Worm (Caenorhabditis elegans) whole organism, L2 larva: Measurements from ENCODE around the gene slc-25A29.

Experiments used
- C34F6.9 ChIP-seq: fragments of 150-350 bp; optimal IDR thresholded peaks from 2 replicates; lab custom pipeline; 2014; ENCODE audit warnings: missing biosample characterization, missing genetic modification characterization
- F13H6.1 ChIP-seq: sonication (generic microtip); optimal IDR thresholded peaks from 2 replicates; lab custom pipeline; 2016; ENCODE audit warnings: missing genetic modification characterization, missing compliant biosample characterization
- Y55F3AM.14 ChIP-seq: fragments of 200-800 bp; sonication (Bioruptor generic); optimal IDR thresholded peaks from 2 replicates; lab custom pipeline; 2018; ENCODE audit warnings: mild to moderate bottlenecking, missing genetic modification characterization, missing compliant biosample characterization
- alr-1 ChIP-seq: fragments of 150-350 bp; optimal IDR thresholded peaks from 2 replicates; lab custom pipeline; 2014; ENCODE audit warnings: missing biosample characterization, missing genetic modification characterization
- aly-2 ChIP-seq: fragments of 150-350 bp; optimal IDR thresholded peaks from 2 replicates; lab custom pipeline; 2014; ENCODE audit warnings: missing biosample characterization, missing genetic modification characterization
- ama-1 ChIP-seq: fragments of 150-350 bp; optimal IDR thresholded peaks from 2 replicates; lab custom pipeline; 2018; ENCODE audit warnings: inconsistent platforms
- blmp-1 ChIP-seq: sonication (generic microtip); optimal IDR thresholded peaks from 2 replicates; lab custom pipeline; 2017; ENCODE audit warnings: missing genetic modification characterization, mild to moderate bottlenecking, missing compliant biosample characterization, antibody characterized with exemption, moderate library complexity; ENCODE audit not compliant: insufficient read depth
- ceh-16 ChIP-seq: fragments of 150-350 bp; optimal IDR thresholded peaks from 2 replicates; lab custom pipeline; 2014; ENCODE audit warnings: missing biosample characterization, missing genetic modification characterization
- crh-2 ChIP-seq: sonication (generic microtip); optimal IDR thresholded peaks from 2 replicates; lab custom pipeline; 2017; ENCODE audit warnings: missing biosample characterization, missing genetic modification characterization
- dmd-4 ChIP-seq: sonication (generic microtip); optimal IDR thresholded peaks from 2 replicates; lab custom pipeline; 2017; ENCODE audit warnings: missing biosample characterization, missing genetic modification characterization
- egl-27 ChIP-seq: sonication (generic microtip); optimal IDR thresholded peaks from 3 replicates; lab custom pipeline; 2017; ENCODE audit warnings: missing biosample characterization, missing genetic modification reagents, missing genetic modification characterization
- elt-1 ChIP-seq: fragments of 150-350 bp; optimal IDR thresholded peaks from 2 replicates; lab custom pipeline; 2014; ENCODE audit warnings: missing biosample characterization, missing genetic modification characterization
- elt-3 ChIP-seq: sonication (generic microtip); optimal IDR thresholded peaks from 2 replicates; lab custom pipeline; 2017; ENCODE audit warnings: missing biosample characterization, missing genetic modification characterization
- fos-1 ChIP-seq: fragments of 150-350 bp; optimal IDR thresholded peaks from 2 replicates; lab custom pipeline; 2014; ENCODE audit warnings: missing biosample characterization, missing genetic modification characterization
- gmeb-1 ChIP-seq: fragments of 150-350 bp; optimal IDR thresholded peaks from 2 replicates; lab custom pipeline; 2014; ENCODE audit warnings: missing biosample characterization, missing genetic modification characterization
- lin-11 ChIP-seq: fragments of 150-350 bp; sonication (generic microtip); optimal IDR thresholded peaks from 2 replicates; lab custom pipeline; 2014; ENCODE audit warnings: missing biosample characterization, missing genetic modification characterization, inconsistent platforms, mixed read lengths
- lin-13 ChIP-seq: fragments of 150-350 bp; optimal IDR thresholded peaks from 2 replicates; lab custom pipeline; 2014; ENCODE audit warnings: missing biosample characterization, missing genetic modification reagents, missing genetic modification characterization
- lin-39 ChIP-seq: fragments of 150-350 bp; optimal IDR thresholded peaks from 2 replicates; lab custom pipeline; 2014; ENCODE audit warnings: missing biosample characterization, missing genetic modification reagents, missing genetic modification characterization
- lsy-2 ChIP-seq, 2 experiments: fragments of 150-350 bp in 1 of 2; sonication (generic microtip) in 1 of 2; optimal IDR thresholded peaks; 2 replicates each; lab custom pipeline; 2014 to 2017; ENCODE audit warnings: missing biosample characterization in 2 of 2, missing genetic modification characterization in 2 of 2
- mab-5 ChIP-seq: fragments of 150-350 bp; optimal IDR thresholded peaks from 2 replicates; lab custom pipeline; 2014; ENCODE audit warnings: missing biosample characterization, missing genetic modification characterization
- mdl-1 ChIP-seq, 2 experiments: fragments of 150-350 bp in 1 of 2; sonication (generic microtip) in 1 of 2; optimal IDR thresholded peaks; 2 replicates each; lab custom pipeline; 2017; ENCODE audit warnings: missing biosample characterization in 2 of 2, missing genetic modification characterization in 2 of 2
- nhr-10 ChIP-seq: sonication (generic microtip); optimal IDR thresholded peaks from 2 replicates; lab custom pipeline; 2017; ENCODE audit warnings: missing biosample characterization, missing genetic modification characterization
- nhr-11 ChIP-seq: fragments of 150-350 bp; optimal IDR thresholded peaks from 2 replicates; lab custom pipeline; 2014; ENCODE audit warnings: missing biosample characterization, missing genetic modification characterization
- nhr-12 ChIP-seq: fragments of 150-350 bp; optimal IDR thresholded peaks from 2 replicates; lab custom pipeline; 2014; ENCODE audit warnings: missing biosample characterization, missing genetic modification characterization
- nhr-129 ChIP-seq: fragments of 150-350 bp; optimal IDR thresholded peaks from 2 replicates; lab custom pipeline; 2014; ENCODE audit warnings: missing biosample characterization, missing genetic modification characterization
- nhr-21 ChIP-seq: fragments of 150-350 bp; optimal IDR thresholded peaks from 2 replicates; lab custom pipeline; 2014; ENCODE audit warnings: missing biosample characterization, missing genetic modification characterization
- nhr-23 ChIP-seq: fragments of 150-350 bp; optimal IDR thresholded peaks from 2 replicates; lab custom pipeline; 2014; ENCODE audit warnings: missing biosample characterization, missing genetic modification reagents, missing genetic modification characterization
- nhr-237 ChIP-seq: fragments of 150-350 bp; optimal IDR thresholded peaks from 2 replicates; lab custom pipeline; 2014; ENCODE audit warnings: missing biosample characterization, missing genetic modification characterization
- nhr-25 ChIP-seq: fragments of 150-350 bp; sonication (generic microtip); optimal IDR thresholded peaks from 3 replicates; lab custom pipeline; 2014; ENCODE audit warnings: missing biosample characterization, missing genetic modification characterization
- nhr-6 ChIP-seq: fragments of 150-350 bp; optimal IDR thresholded peaks from 2 replicates; lab custom pipeline; 2014; ENCODE audit warnings: missing biosample characterization, missing genetic modification characterization
- nhr-77 ChIP-seq: fragments of 150-350 bp; optimal IDR thresholded peaks from 2 replicates; lab custom pipeline; 2014; ENCODE audit warnings: missing biosample characterization, missing genetic modification characterization
- peb-1 ChIP-seq: fragments of 150-350 bp; optimal IDR thresholded peaks from 2 replicates; lab custom pipeline; 2014; ENCODE audit warnings: missing biosample characterization, missing genetic modification characterization
- sem-4 ChIP-seq: fragments of 150-350 bp; optimal IDR thresholded peaks from 2 replicates; lab custom pipeline; 2014; ENCODE audit warnings: missing biosample characterization, missing genetic modification reagents, missing genetic modification characterization
- skn-1 ChIP-seq: sonication (generic microtip); optimal IDR thresholded peaks from 2 replicates; lab custom pipeline; 2017; ENCODE audit warnings: missing biosample characterization, missing genetic modification characterization
- sma-3 ChIP-seq: sonication (generic microtip); optimal IDR thresholded peaks from 2 replicates; lab custom pipeline; 2016; ENCODE audit warnings: missing genetic modification reagents, missing genetic modification characterization, missing compliant biosample characterization
- sma-9 ChIP-seq, 2 experiments: fragments of 150-350 bp in 1 of 2; sonication (generic microtip) in 1 of 2; optimal IDR thresholded peaks; 2 replicates each; lab custom pipeline; 2014 to 2016; ENCODE audit warnings: missing genetic modification characterization in 2 of 2, mild to moderate bottlenecking in 1 of 2, missing biosample characterization in 1 of 2, missing compliant biosample characterization in 1 of 2, missing genetic modification reagents in 1 of 2, moderate library complexity in 1 of 2
- snpc-4 ChIP-seq: fragments of 150-350 bp; optimal IDR thresholded peaks from 2 replicates; lab custom pipeline; 2014; ENCODE audit warnings: missing biosample characterization, missing genetic modification characterization
- unc-39 ChIP-seq: fragments of 150-350 bp; optimal IDR thresholded peaks from 2 replicates; lab custom pipeline; 2014; ENCODE audit warnings: missing biosample characterization, missing genetic modification characterization
- unc-55 ChIP-seq: fragments of 150-350 bp; sonication (generic microtip); optimal IDR thresholded peaks from 3 replicates; lab custom pipeline; 2014; ENCODE audit warnings: missing biosample characterization, missing genetic modification reagents, missing genetic modification characterization
- zag-1 ChIP-seq: fragments of 150-350 bp; optimal IDR thresholded peaks from 2 replicates; lab custom pipeline; 2014; ENCODE audit warnings: missing biosample characterization, missing genetic modification characterization
- ztf-1 ChIP-seq: fragments of 200-800 bp; sonication (Bioruptor generic); conservative IDR thresholded peaks from 2 replicates; pipeline ENCODE4 v1.3.6; 2022; ENCODE audit warnings: missing genetic modification characterization, missing compliant biosample characterization
- ztf-11 ChIP-seq: sonication (generic microtip); optimal IDR thresholded peaks from 2 replicates; lab custom pipeline; 2017; ENCODE audit warnings: missing biosample characterization, missing genetic modification characterization
- ztf-4 ChIP-seq: fragments of 150-350 bp; optimal IDR thresholded peaks from 2 replicates; lab custom pipeline; 2014; ENCODE audit warnings: missing biosample characterization, missing genetic modification characterization

slc-25A29 gene

DNA sequence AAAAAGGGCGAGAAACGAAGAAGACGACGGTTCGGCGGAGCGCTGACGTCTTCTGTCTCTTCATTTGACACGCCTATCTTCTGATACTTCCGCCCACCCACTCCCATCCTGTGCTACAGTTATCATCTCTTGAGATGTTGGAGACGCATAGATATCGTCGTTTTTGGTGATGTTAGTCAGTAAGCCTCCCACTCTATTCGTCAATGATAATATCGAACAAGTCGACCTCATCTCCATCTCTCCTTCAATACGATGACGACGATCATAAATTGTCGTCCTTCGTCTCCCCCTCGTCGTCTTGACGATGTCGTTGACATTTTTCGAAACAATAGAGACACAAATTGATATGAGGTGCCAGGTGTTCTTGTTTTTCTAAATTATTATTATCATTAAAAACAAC, at the start of gene slc-25A29:
slc-25A29 (minus strand) TSS at position 45 of the 400 bp plus-strand sequence.
- TF ChIP-seq nhr-21 (tag; lab: Kevin White, UChicago) (peak; percentile 8), fos-1 (tag; lab: Kevin White, UChicago) (peak; percentile 4), blmp-1 (tag; lab: Kevin White, UChicago) (no peak), lin-13 (GFP tag; lab: Kevin White, UChicago) (no peak), nhr-11 (tag; lab: Kevin White, UChicago) (no peak), skn-1 (tag; lab: Kevin White, UChicago) (no peak), nhr-6 (tag; lab: Kevin White, UChicago) (no peak), gmeb-1 (tag; lab: Kevin White, UChicago) (no peak), egl-27 (tag; lab: Kevin White, UChicago) (no peak), sma-9 (GFP tag; optimal IDR thresholded peaks at IDR 0.05; lab: Kevin White, UChicago) (peak; percentile 32), sma-9 (tag; optimal IDR thresholded peaks at IDR 0.05; lab: Kevin White, UChicago) (no peak)

DNA sequence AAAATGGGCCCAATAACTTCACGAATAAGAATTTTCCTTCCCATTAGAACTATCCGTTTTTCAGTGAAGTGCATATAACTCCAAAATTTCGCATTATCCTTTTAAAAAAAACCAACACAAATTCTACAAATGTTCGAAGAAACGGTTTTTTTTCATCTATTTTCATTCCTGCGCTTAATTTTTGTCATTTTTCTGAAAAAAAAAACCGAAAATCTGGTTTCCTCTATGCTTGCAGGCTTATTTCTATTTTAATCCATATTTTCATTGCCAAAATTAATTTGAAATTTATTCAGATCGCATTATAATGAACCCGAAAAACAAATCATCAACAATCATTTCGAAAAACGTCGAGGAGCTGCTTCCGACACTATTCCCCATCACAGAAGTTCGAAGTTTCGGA, 40.7 kb upstream of the slc-25A29 start, which contains the start of gene set-5:
set-5 (plus strand) TSS at position 301 of the 400 bp plus-strand sequence.
- no peak for TF ChIP-seq lsy-2 (tag; optimal IDR thresholded peaks at IDR 0.05; lab: Kevin White, UChicago)
- no peak for TF ChIP-seq alr-1 (tag; lab: Kevin White, UChicago)
- TF ChIP-seq nhr-21 (tag; lab: Kevin White, UChicago), result no peak
- TF ChIP-seq egl-27 (tag; lab: Kevin White, UChicago), result no peak
- no peak for TF ChIP-seq ztf-4
- no peak for TF ChIP-seq nhr-237 (tag; lab: Kevin White, UChicago)
- no peak for TF ChIP-seq unc-55 (GFP tag; lab: Kevin White, UChicago)
- no peak for TF ChIP-seq aly-2 (tag; lab: Kevin White, UChicago)
- TF ChIP-seq unc-39, result no peak
- no peak for TF ChIP-seq dmd-4
- no peak for TF ChIP-seq nhr-23 (tag; lab: Kevin White, UChicago)

DNA sequence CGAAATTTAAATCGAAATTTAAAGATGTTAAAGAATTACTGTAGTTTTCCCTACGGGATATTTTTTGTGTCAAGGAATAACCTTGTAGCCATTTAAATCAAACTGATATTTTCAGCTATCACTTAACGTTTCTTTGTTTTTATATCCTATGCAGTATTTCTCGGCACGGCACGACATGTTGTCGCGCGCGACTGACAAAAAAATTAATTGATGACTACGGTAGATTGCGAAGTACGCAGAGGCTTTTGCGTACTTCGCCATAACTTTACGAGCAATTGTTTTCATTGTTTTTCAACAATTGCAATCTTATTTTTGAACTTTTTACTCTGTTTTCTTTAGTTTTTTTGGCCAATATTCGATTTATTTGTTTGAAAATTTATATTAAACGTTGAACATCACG, 40.0 kb upstream of the slc-25A29 start:
- TF ChIP-seq nhr-129, result no peak
- no peak for TF ChIP-seq egl-27 (tag; lab: Kevin White, UChicago)
- no peak for TF ChIP-seq peb-1 (tag; lab: Kevin White, UChicago)
- no peak for TF ChIP-seq elt-1 (tag; lab: Kevin White, UChicago)
- no peak for TF ChIP-seq elt-3 (tag; lab: Kevin White, UChicago)
- TF ChIP-seq nhr-11 (tag; lab: Kevin White, UChicago), result no peak

DNA sequence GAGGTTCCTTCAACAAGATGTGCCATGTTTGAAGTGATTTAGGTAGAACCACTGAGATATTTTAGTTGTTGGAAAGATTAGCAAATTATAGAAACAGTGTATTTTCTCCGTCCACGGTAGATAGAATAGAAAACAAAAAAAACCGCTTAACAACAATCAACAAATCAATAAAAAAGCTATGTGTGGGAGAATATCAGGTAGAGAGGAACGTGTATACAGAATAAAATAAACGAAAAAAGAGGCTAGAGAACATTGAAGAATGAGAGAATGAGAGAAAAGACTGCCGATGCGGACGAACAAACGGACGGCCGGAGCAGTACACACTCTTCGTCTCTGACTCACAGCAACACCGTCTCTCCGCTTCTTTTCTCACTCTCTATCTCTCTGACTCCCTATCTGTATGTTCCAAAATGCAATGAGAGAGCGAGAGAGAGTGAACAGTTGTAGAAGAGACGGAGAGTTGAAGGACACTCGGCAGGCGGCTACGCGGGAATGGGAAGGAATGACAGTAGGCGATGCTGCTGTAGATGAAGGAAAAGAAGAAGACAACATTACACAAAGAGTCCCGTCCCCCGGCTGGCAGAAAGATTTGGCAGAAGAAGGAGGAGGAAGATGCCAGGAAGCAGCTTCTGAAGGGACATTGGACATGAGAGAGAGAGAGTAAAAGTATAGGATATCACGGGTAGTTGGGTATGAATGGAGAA, 38.8 kb upstream of the slc-25A29 start, which contains the start of gene unc-112:
unc-112 (minus strand) TSS at position 51 of the 704 bp plus-strand sequence.
- TF ChIP-seq nhr-10 (no peak), dmd-4 (no peak), sma-3 (GFP tag; lab: Kevin White, UChicago) (peak; percentile 42), alr-1 (tag; lab: Kevin White, UChicago) (no peak), ama-1 (lab: Kevin White, UChicago) (no peak), Y55F3AM.14 (GFP tag; lab: Kevin White, UChicago) (peak; percentile 12), nhr-25 (tag; lab: Kevin White, UChicago) (peak; percentile 71), lin-11 (tag; lab: Kevin White, UChicago) (no peak), mab-5 (peak; percentile 8), ztf-1 (GFP tag; lab: Robert Waterston, UW) (no peak), mdl-1 (tag; optimal IDR thresholded peaks at IDR 0.05; lab: Kevin White, UChicago) (peak in 1 of 2 experiments; percentile 47), unc-39 (no peak), snpc-4 (tag; lab: Kevin White, UChicago) (no peak), nhr-77 (tag; lab: Kevin White, UChicago) (no peak), egl-27 (tag; lab: Kevin White, UChicago) (peak; percentile 17), ztf-11 (tag; lab: Kevin White, UChicago) (no peak), nhr-12 (tag; lab: Kevin White, UChicago) (no peak), C34F6.9 (tag; lab: Kevin White, UChicago) (peak; percentile 86), lin-39 (tag; lab: Kevin White, UChicago) (peak; percentile 50), lin-13 (GFP tag; lab: Kevin White, UChicago) (peak; percentile 72), crh-2 (tag; lab: Kevin White, UChicago) (peak; percentile 56), fos-1 (tag; lab: Kevin White, UChicago) (peak; percentile 99), gmeb-1 (tag; lab: Kevin White, UChicago) (peak; percentile 5), nhr-21 (tag; lab: Kevin White, UChicago) (no peak), F13H6.1 (peak; percentile 92), blmp-1 (tag; lab: Kevin White, UChicago) (no peak), sem-4 (tag; lab: Kevin White, UChicago) (peak; percentile 78), ztf-4 (peak; percentile 72), peb-1 (tag; lab: Kevin White, UChicago) (no peak), sma-9 (GFP tag; optimal IDR thresholded peaks at IDR 0.05; lab: Kevin White, UChicago) (peak; percentile 84), sma-9 (tag; optimal IDR thresholded peaks at IDR 0.05; lab: Kevin White, UChicago) (no peak), lsy-2 (tag; optimal IDR thresholded peaks at IDR 0.05; lab: Kevin White, UChicago) (peak in 1 of 2 experiments; percentile 77), zag-1 (tag; lab: Kevin White, UChicago) (peak; percentile 52), ceh-16 (tag; lab: Kevin White, UChicago) (no peak), nhr-237 (tag; lab: Kevin White, UChicago) (no peak), unc-55 (GFP tag; lab: Kevin White, UChicago) (peak; percentile 91), nhr-129 (peak; percentile 92)
